Worm (Caenorhabditis elegans) whole organism, L3 larva: Measurements from ENCODE around the gene F16G10.2.

ENCODE experiments used
- aly-2 ChIP-seq: fragments of 150-350 bp; optimal IDR thresholded peaks from 2 replicates; lab custom pipeline; 2014; ENCODE audit warnings: missing biosample characterization, missing genetic modification characterization
- egl-27 ChIP-seq: sonication (generic microtip); optimal IDR thresholded peaks from 4 replicates; lab custom pipeline; 2017; ENCODE audit warnings: missing biosample characterization, missing genetic modification reagents, missing genetic modification characterization
- elt-3 ChIP-seq, 3 experiments: fragments of 150-350 bp in 1 of 3; sonication (generic microtip) in 2 of 3; optimal IDR thresholded peaks; 2 replicates in 2 of 3; 4 replicates in 1 of 3; lab custom pipeline; 2014 to 2017; ENCODE audit warnings: missing biosample characterization in 3 of 3, missing genetic modification characterization in 3 of 3
- fkh-2 ChIP-seq: fragments of 150-350 bp; optimal IDR thresholded peaks from 2 replicates; lab custom pipeline; 2014; ENCODE audit warnings: missing biosample characterization, missing genetic modification reagents, missing genetic modification characterization
- nhr-237 ChIP-seq: fragments of 150-350 bp; optimal IDR thresholded peaks from 2 replicates; lab custom pipeline; 2014; ENCODE audit warnings: missing biosample characterization, missing genetic modification characterization
- unc-39 ChIP-seq: sonication (generic microtip); optimal IDR thresholded peaks from 4 replicates; lab custom pipeline; 2017; ENCODE audit warnings: missing biosample characterization, missing genetic modification characterization
- unc-62 ChIP-seq: fragments of 150-350 bp; sonication (generic microtip); optimal IDR thresholded peaks from 4 replicates; lab custom pipeline; 2014; ENCODE audit warnings: missing biosample characterization, missing genetic modification reagents, missing genetic modification characterization
- ztf-4 ChIP-seq: fragments of 150-350 bp; optimal IDR thresholded peaks from 2 replicates; lab custom pipeline; 2014; ENCODE audit warnings: missing biosample characterization, missing genetic modification characterization

- TF ChIP-seq elt-3 (tag; optimal IDR thresholded peaks at IDR 0.05; lab: Kevin White, UChicago) (no peak), aly-2 (tag; lab: Kevin White, UChicago) (no peak), ztf-4 (tag; lab: Kevin White, UChicago) (no peak), fkh-2 (tag; lab: Kevin White, UChicago) (no peak), unc-39 (tag; lab: Kevin White, UChicago) (no peak), egl-27 (no peak), nhr-237 (tag; lab: Kevin White, UChicago) (no peak), unc-62 (no peak)
These were observed 11.4 kb upstream of the F16G10.2 start, which contains the start of gene F43C11.11 for ce11 chrII:2363673-2364072.
